Worm (Caenorhabditis elegans) whole organism, L3 larva: Measurements from ENCODE around the gene R07E3.1.
A peak's percentile ranks its signal among the peaks of the same experiment; 100 is the strongest.

Experiments
- ZK546.5 ChIP-seq: sonication (generic microtip); optimal IDR thresholded peaks from 2 replicates; lab custom pipeline; 2017; ENCODE audit warnings: missing biosample characterization, missing genetic modification characterization
- aly-2 ChIP-seq: fragments of 150-350 bp; optimal IDR thresholded peaks from 2 replicates; lab custom pipeline; 2014; ENCODE audit warnings: missing biosample characterization, missing genetic modification characterization
- ama-1 ChIP-seq: fragments of 150-350 bp; optimal IDR thresholded peaks from 2 replicates; lab custom pipeline; 2018
- ceh-16 ChIP-seq: sonication (generic microtip); optimal IDR thresholded peaks from 2 replicates; lab custom pipeline; 2017; ENCODE audit warnings: missing biosample characterization, missing genetic modification characterization
- ceh-28 ChIP-seq: fragments of 150-350 bp; optimal IDR thresholded peaks from 2 replicates; lab custom pipeline; 2014; ENCODE audit warnings: missing biosample characterization, missing genetic modification reagents, missing genetic modification characterization
- ceh-82 ChIP-seq: fragments of 150-350 bp; optimal IDR thresholded peaks from 2 replicates; lab custom pipeline; 2014; ENCODE audit warnings: missing biosample characterization, missing genetic modification characterization
- ceh-9 ChIP-seq: sonication (generic microtip); optimal IDR thresholded peaks from 2 replicates; lab custom pipeline; 2018; ENCODE audit warnings: missing biosample characterization, missing genetic modification characterization
- daf-12 ChIP-seq: fragments of 150-350 bp; optimal IDR thresholded peaks from 2 replicates; lab custom pipeline; 2014; ENCODE audit warnings: missing biosample characterization, missing genetic modification reagents, missing genetic modification characterization
- egl-5 ChIP-seq: fragments of 150-350 bp; optimal IDR thresholded peaks from 2 replicates; lab custom pipeline; 2017; ENCODE audit warnings: missing biosample characterization, missing genetic modification reagents, missing genetic modification characterization, inconsistent platforms
- elt-1 ChIP-seq: fragments of 150-350 bp; optimal IDR thresholded peaks from 2 replicates; lab custom pipeline; 2014; ENCODE audit warnings: missing biosample characterization, missing genetic modification characterization
- elt-2 ChIP-seq: sonication (generic microtip); optimal IDR thresholded peaks from 2 replicates; lab custom pipeline; 2016; ENCODE audit warnings: missing genetic modification reagents, mild to moderate bottlenecking, missing genetic modification characterization, missing compliant biosample characterization
- elt-3 ChIP-seq, 3 experiments: fragments of 150-350 bp in 1 of 3; sonication (generic microtip) in 2 of 3; optimal IDR thresholded peaks; 2 replicates in 2 of 3; 4 replicates in 1 of 3; lab custom pipeline; 2014 to 2017; ENCODE audit warnings: missing biosample characterization in 3 of 3, missing genetic modification characterization in 3 of 3
- eor-1 ChIP-seq, 2 experiments: fragments of 150-350 bp; optimal IDR thresholded peaks; 2 replicates each; lab custom pipeline; 2014 to 2018; ENCODE audit warnings: missing biosample characterization in 2 of 2, missing genetic modification characterization in 2 of 2
- fkh-2 ChIP-seq: fragments of 150-350 bp; optimal IDR thresholded peaks from 2 replicates; lab custom pipeline; 2014; ENCODE audit warnings: missing biosample characterization, missing genetic modification reagents, missing genetic modification characterization
- fos-1 ChIP-seq: fragments of 150-350 bp; optimal IDR thresholded peaks from 2 replicates; lab custom pipeline; 2014; ENCODE audit warnings: missing biosample characterization, missing genetic modification characterization
- jun-1 ChIP-seq: fragments of 150-350 bp; optimal IDR thresholded peaks from 2 replicates; lab custom pipeline; 2014; ENCODE audit warnings: missing biosample characterization, missing genetic modification reagents, missing genetic modification characterization
- lin-39 ChIP-seq: fragments of 150-350 bp; optimal IDR thresholded peaks from 2 replicates; lab custom pipeline; 2018; ENCODE audit warnings: missing biosample characterization, missing genetic modification reagents, missing genetic modification characterization
- lsy-12 ChIP-seq: sonication (generic microtip); optimal IDR thresholded peaks from 2 replicates; lab custom pipeline; 2016; ENCODE audit warnings: mild to moderate bottlenecking, missing genetic modification characterization, missing compliant biosample characterization
- mdl-1 ChIP-seq: fragments of 150-350 bp; optimal IDR thresholded peaks from 2 replicates; lab custom pipeline; 2014; ENCODE audit warnings: missing biosample characterization, missing genetic modification characterization
- mml-1 ChIP-seq: fragments of 150-350 bp; sonication (generic microtip); optimal IDR thresholded peaks from 3 replicates; lab custom pipeline; 2014; ENCODE audit warnings: missing biosample characterization, missing genetic modification characterization
- nfya-1 ChIP-seq: sonication (generic microtip); optimal IDR thresholded peaks from 2 replicates; lab custom pipeline; 2017; ENCODE audit warnings: missing genetic modification characterization, mild to moderate bottlenecking, missing compliant biosample characterization, antibody characterized with exemption, moderate library complexity; ENCODE audit not compliant: insufficient read depth
- nhr-11 ChIP-seq: fragments of 150-350 bp; optimal IDR thresholded peaks from 2 replicates; lab custom pipeline; 2014; ENCODE audit warnings: missing biosample characterization, missing genetic modification characterization
- nhr-12 ChIP-seq: fragments of 150-350 bp; optimal IDR thresholded peaks from 2 replicates; lab custom pipeline; 2014; ENCODE audit warnings: missing biosample characterization, missing genetic modification characterization
- nhr-23 ChIP-seq: fragments of 150-350 bp; optimal IDR thresholded peaks from 2 replicates; lab custom pipeline; 2014; ENCODE audit warnings: missing biosample characterization, missing genetic modification reagents, missing genetic modification characterization
- nhr-237 ChIP-seq: fragments of 150-350 bp; optimal IDR thresholded peaks from 2 replicates; lab custom pipeline; 2014; ENCODE audit warnings: missing biosample characterization, missing genetic modification characterization
- nhr-28 ChIP-seq: fragments of 150-350 bp; optimal IDR thresholded peaks from 2 replicates; lab custom pipeline; 2014; ENCODE audit warnings: missing biosample characterization, missing genetic modification characterization
- nhr-67 ChIP-seq: fragments of 150-350 bp; optimal IDR thresholded peaks from 2 replicates; lab custom pipeline; 2014; ENCODE audit warnings: missing biosample characterization, missing genetic modification characterization
- nhr-76 ChIP-seq: fragments of 150-350 bp; sonication (generic microtip); optimal IDR thresholded peaks from 5 replicates; lab custom pipeline; 2014; ENCODE audit warnings: missing biosample characterization, missing genetic modification characterization
- nhr-77 ChIP-seq: fragments of 150-350 bp; optimal IDR thresholded peaks from 2 replicates; lab custom pipeline; 2014; ENCODE audit warnings: missing biosample characterization, missing genetic modification characterization
- pha-4 ChIP-seq: fragments of 150-350 bp; optimal IDR thresholded peaks from 2 replicates; lab custom pipeline; 2014; ENCODE audit warnings: missing biosample characterization, missing genetic modification reagents, missing genetic modification characterization
- pqm-1 ChIP-seq: fragments of 150-350 bp; optimal IDR thresholded peaks from 2 replicates; lab custom pipeline; 2017; ENCODE audit warnings: missing biosample characterization, missing genetic modification characterization, inconsistent platforms
- tbx-2 ChIP-seq: sonication (generic microtip); optimal IDR thresholded peaks from 2 replicates; lab custom pipeline; 2016; ENCODE audit warnings: mild to moderate bottlenecking, missing genetic modification characterization, missing compliant biosample characterization
- unc-62 ChIP-seq: fragments of 150-350 bp; sonication (generic microtip); optimal IDR thresholded peaks from 4 replicates; lab custom pipeline; 2014; ENCODE audit warnings: missing biosample characterization, missing genetic modification reagents, missing genetic modification characterization
- zag-1 ChIP-seq: fragments of 150-350 bp; optimal IDR thresholded peaks from 2 replicates; lab custom pipeline; 2014; ENCODE audit warnings: missing biosample characterization, missing genetic modification characterization
- ztf-4 ChIP-seq: fragments of 150-350 bp; optimal IDR thresholded peaks from 2 replicates; lab custom pipeline; 2014; ENCODE audit warnings: missing biosample characterization, missing genetic modification characterization

The R07E3.1 gene

DNA sequence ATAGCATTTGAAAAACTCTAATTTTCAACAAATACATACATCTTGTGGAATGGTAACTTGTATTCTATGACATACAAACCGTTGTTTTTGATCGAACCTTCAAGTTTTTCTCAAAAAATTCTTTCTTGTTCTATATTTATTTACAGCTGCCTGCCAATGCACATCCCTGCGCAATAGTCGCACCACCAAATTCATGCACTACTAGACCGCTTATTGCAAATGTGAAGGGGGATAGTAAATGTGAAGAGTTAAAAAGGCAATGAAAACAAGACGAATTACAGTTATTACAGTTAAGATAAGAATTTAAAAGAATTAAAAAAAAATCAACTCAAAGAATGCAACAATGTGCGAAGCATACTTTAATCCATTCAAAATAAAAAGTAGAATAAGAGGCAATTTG is 12.9 kb upstream of the R07E3.1 start:
- TF ChIP-seq ztf-4 (tag; lab: Kevin White, UChicago) (no peak), ZK546.5 (tag; lab: Kevin White, UChicago) (no peak), mdl-1 (tag; lab: Kevin White, UChicago) (no peak), ama-1 (no peak), nhr-23 (tag; lab: Kevin White, UChicago) (no peak), elt-1 (tag; lab: Kevin White, UChicago) (no peak), pqm-1 (tag; lab: Kevin White, UChicago) (no peak), daf-12 (tag; lab: Kevin White, UChicago) (no peak), nhr-11 (tag; lab: Kevin White, UChicago) (no peak), ceh-16 (no peak), zag-1 (tag; lab: Kevin White, UChicago) (no peak), nhr-12 (no peak), ceh-28 (tag; lab: Kevin White, UChicago) (no peak), egl-5 (no peak), aly-2 (tag; lab: Kevin White, UChicago) (no peak), elt-2 (no peak), fos-1 (tag; lab: Kevin White, UChicago) (no peak), unc-62 (GFP tag; lab: Kevin White, UChicago) (no peak), nhr-28 (tag; lab: Kevin White, UChicago) (no peak), elt-3 (tag; optimal IDR thresholded peaks at IDR 0.05; lab: Kevin White, UChicago) (no peak)

DNA sequence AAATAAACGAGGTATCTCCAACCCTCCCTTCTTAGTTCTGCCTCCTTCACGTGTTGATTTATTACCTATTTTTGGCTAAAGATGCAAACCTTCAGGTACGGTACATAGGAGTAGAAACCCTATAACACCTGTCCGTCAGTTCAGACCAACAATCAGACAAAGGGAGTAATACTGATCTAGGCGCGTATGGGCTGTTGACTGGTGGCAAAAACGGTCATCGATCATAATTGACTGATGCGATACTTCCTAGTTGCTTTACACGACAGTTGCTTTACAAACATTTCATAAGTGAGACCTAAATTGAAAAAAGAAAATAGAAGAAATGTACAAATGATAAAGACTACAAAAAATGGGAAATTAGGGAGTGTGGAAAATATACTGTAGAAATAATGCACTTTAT is 9.2 kb upstream of the R07E3.1 start:
- TF ChIP-seq lsy-12 (tag; lab: Kevin White, UChicago) (no peak), fos-1 (tag; lab: Kevin White, UChicago) (no peak), nhr-23 (tag; lab: Kevin White, UChicago) (peak; percentile 33), nhr-67 (no peak)
- TF ChIP-seq, all 47 proteins: peak for 1

DNA sequence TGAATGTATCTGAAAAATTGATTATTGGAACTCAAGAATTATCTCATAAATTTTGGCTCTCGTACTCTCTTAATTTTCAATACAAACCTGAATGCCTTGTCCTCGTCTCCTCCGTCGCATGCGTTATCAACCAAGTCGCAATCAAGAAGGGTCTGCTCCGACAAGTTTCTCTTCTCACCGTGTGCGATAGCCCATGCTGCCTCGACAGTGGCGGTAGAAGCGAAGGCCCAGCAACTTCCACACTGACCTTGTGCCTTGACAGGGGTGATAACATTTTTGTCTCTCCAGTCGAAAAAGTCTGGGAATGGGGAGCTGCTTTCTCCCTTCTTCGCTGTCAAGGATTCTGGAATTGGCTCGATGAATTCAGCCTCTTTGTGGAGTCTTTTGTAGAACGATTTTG is 917 bp downstream of the R07E3.1 start:
- TF ChIP-seq lsy-12 (tag; lab: Kevin White, UChicago) (no peak), lin-39 (no peak), nhr-77 (tag; lab: Kevin White, UChicago) (no peak), zag-1 (tag; lab: Kevin White, UChicago) (no peak), nhr-23 (tag; lab: Kevin White, UChicago) (no peak), nfya-1 (tag; lab: Kevin White, UChicago) (no peak), nhr-237 (tag; lab: Kevin White, UChicago) (no peak), elt-2 (peak; percentile 64), ceh-16 (no peak), jun-1 (tag; lab: Kevin White, UChicago) (no peak), pqm-1 (tag; lab: Kevin White, UChicago) (peak; percentile 55)
- TF ChIP-seq, all 47 proteins: peak for 2

- peak; percentile 42 for TF ChIP-seq elt-2
- no peak for TF ChIP-seq elt-1 (tag; lab: Kevin White, UChicago)
These were observed 2.2 kb downstream of the R07E3.1 start for ce11 chrX:10338761-10339160.

- TF ChIP-seq pha-4 (tag; lab: Kevin White, UChicago) (no peak), ceh-9 (tag; lab: Kevin White, UChicago) (no peak), aly-2 (tag; lab: Kevin White, UChicago) (no peak), eor-1 (tag; optimal IDR thresholded peaks at IDR 0.05; lab: Kevin White, UChicago) (no peak), tbx-2 (tag; lab: Kevin White, UChicago) (no peak), nhr-237 (tag; lab: Kevin White, UChicago) (no peak), fkh-2 (tag; lab: Kevin White, UChicago) (no peak), ceh-82 (tag; lab: Kevin White, UChicago) (no peak), ceh-16 (no peak), nhr-28 (tag; lab: Kevin White, UChicago) (no peak), mml-1 (tag; lab: Kevin White, UChicago) (no peak), elt-3 (tag; optimal IDR thresholded peaks at IDR 0.05; lab: Kevin White, UChicago) (no peak), ZK546.5 (tag; lab: Kevin White, UChicago) (no peak), nfya-1 (tag; lab: Kevin White, UChicago) (no peak), nhr-76 (tag; lab: Kevin White, UChicago) (no peak), ama-1 (no peak), elt-1 (tag; lab: Kevin White, UChicago) (no peak)
These were observed 2.9 kb downstream of the R07E3.1 start, which contains the start of gene cut-5 for ce11 chrX:10338100-10338499. TSS of gene cut-5 (minus strand) at chrX:10338200.
